Worm (Caenorhabditis elegans) whole organism, mixed stage, embryonic: ENCODE results near the gene C52E4.12.

Experiments
- M03D4.4 ChIP-seq: sonication (generic microtip); optimal IDR thresholded peaks from 2 replicates; lab custom pipeline; 2017; ENCODE audit warnings: mild to moderate bottlenecking, missing genetic modification characterization, missing compliant biosample characterization
- bed-3 ChIP-seq: fragments of 200-800 bp; sonication (Bioruptor generic); optimal IDR thresholded peaks from 3 replicates; lab custom pipeline; 2018; ENCODE audit warnings: mild to moderate bottlenecking, missing genetic modification characterization, moderate library complexity, missing compliant biosample characterization
- blmp-1 ChIP-seq: fragments of 150-350 bp; optimal IDR thresholded peaks from 2 replicates; lab custom pipeline; 2014; ENCODE audit warnings: missing biosample characterization, missing genetic modification characterization
- ceh-43 ChIP-seq: fragments of 200-800 bp; sonication (Bioruptor generic); optimal IDR thresholded peaks from 2 replicates; lab custom pipeline; 2018; ENCODE audit warnings: mild to moderate bottlenecking, missing genetic modification characterization, moderate library complexity, missing compliant biosample characterization
- ces-1 ChIP-seq: fragments of 150-350 bp; optimal IDR thresholded peaks from 2 replicates; lab custom pipeline; 2014; ENCODE audit warnings: missing biosample characterization, missing genetic modification reagents, missing genetic modification characterization
- cnd-1 ChIP-seq: fragments of 200-800 bp; sonication (Bioruptor generic); optimal IDR thresholded peaks from 2 replicates; lab custom pipeline; 2018; ENCODE audit warnings: mild to moderate bottlenecking, missing genetic modification characterization, missing compliant biosample characterization
- drap-1 ChIP-seq: fragments of 200-800 bp; sonication (Bioruptor generic); optimal IDR thresholded peaks from 3 replicates; lab custom pipeline; 2018; ENCODE audit warnings: mild to moderate bottlenecking, missing genetic modification characterization, missing compliant biosample characterization
- elt-1 ChIP-seq: sonication (generic microtip); optimal IDR thresholded peaks from 2 replicates; lab custom pipeline; 2017; ENCODE audit warnings: missing genetic modification characterization, mild to moderate bottlenecking, missing compliant biosample characterization, antibody characterized with exemption, moderate library complexity, borderline replicate concordance; ENCODE audit not compliant: insufficient read depth
- elt-3 ChIP-seq: fragments of 150-350 bp; optimal IDR thresholded peaks from 2 replicates; lab custom pipeline; 2014; ENCODE audit warnings: missing biosample characterization, missing genetic modification characterization
- flh-1 ChIP-seq: fragments of 200-800 bp; sonication (Bioruptor generic); optimal IDR thresholded peaks from 2 replicates; lab custom pipeline; 2018; ENCODE audit warnings: mild to moderate bottlenecking, missing genetic modification characterization, moderate library complexity, missing compliant biosample characterization
- ham-2 ChIP-seq: fragments of 200-800 bp; sonication (Bioruptor generic); optimal IDR thresholded peaks from 2 replicates; lab custom pipeline; 2018; ENCODE audit warnings: mild to moderate bottlenecking, missing genetic modification characterization, missing compliant biosample characterization
- hlh-1 ChIP-seq: fragments of 150-350 bp; optimal IDR thresholded peaks from 2 replicates; lab custom pipeline; 2014; ENCODE audit warnings: missing biosample characterization, missing genetic modification reagents, missing genetic modification characterization
- lin-13 ChIP-seq: fragments of 150-350 bp; optimal IDR thresholded peaks from 2 replicates; lab custom pipeline; 2014; ENCODE audit warnings: missing biosample characterization, missing genetic modification characterization
- lin-32 ChIP-seq: fragments of 200-800 bp; sonication (Bioruptor generic); optimal IDR thresholded peaks from 2 replicates; lab custom pipeline; 2018; ENCODE audit warnings: mild to moderate bottlenecking, missing genetic modification characterization, missing compliant biosample characterization
- lsy-2 ChIP-seq: fragments of 150-350 bp; optimal IDR thresholded peaks from 2 replicates; lab custom pipeline; 2014; ENCODE audit warnings: missing biosample characterization, missing genetic modification characterization
- mab-5 ChIP-seq: fragments of 150-350 bp; optimal IDR thresholded peaks from 2 replicates; lab custom pipeline; 2014; ENCODE audit warnings: missing biosample characterization, missing genetic modification characterization
- mep-1 ChIP-seq: fragments of 150-350 bp; optimal IDR thresholded peaks from 2 replicates; lab custom pipeline; 2017; ENCODE audit warnings: missing biosample characterization, missing genetic modification reagents, missing genetic modification characterization, inconsistent platforms
- mls-2 ChIP-seq: sonication (generic microtip); optimal IDR thresholded peaks from 2 replicates; lab custom pipeline; 2016; ENCODE audit warnings: mild to moderate bottlenecking, missing genetic modification characterization, moderate library complexity, missing compliant biosample characterization
- nhr-2 ChIP-seq: fragments of 150-350 bp; optimal IDR thresholded peaks from 2 replicates; lab custom pipeline; 2014; ENCODE audit warnings: missing biosample characterization, missing genetic modification characterization
- nhr-237 ChIP-seq: fragments of 150-350 bp; optimal IDR thresholded peaks from 2 replicates; lab custom pipeline; 2014; ENCODE audit warnings: missing biosample characterization, missing genetic modification characterization
- nhr-28 ChIP-seq: fragments of 150-350 bp; optimal IDR thresholded peaks from 2 replicates; lab custom pipeline; 2014; ENCODE audit warnings: missing biosample characterization, missing genetic modification characterization
- nhr-76 ChIP-seq: sonication (generic microtip); optimal IDR thresholded peaks from 2 replicates; lab custom pipeline; 2017; ENCODE audit warnings: missing biosample characterization, missing genetic modification characterization
- sem-2 ChIP-seq: fragments of 200-800 bp; sonication (Bioruptor generic); optimal IDR thresholded peaks from 2 replicates; lab custom pipeline; 2018; ENCODE audit warnings: mild to moderate bottlenecking, missing genetic modification characterization, missing compliant biosample characterization
- snpc-4 ChIP-seq: fragments of 150-350 bp; optimal IDR thresholded peaks from 2 replicates; lab custom pipeline; 2014; ENCODE audit warnings: missing biosample characterization, missing genetic modification characterization
- sptf-1 ChIP-seq: sonication (generic microtip); optimal IDR thresholded peaks from 2 replicates; lab custom pipeline; 2017; ENCODE audit warnings: mild to moderate bottlenecking, missing genetic modification characterization, moderate library complexity, missing compliant biosample characterization
- tbx-8 ChIP-seq: fragments of 200-800 bp; sonication (Bioruptor generic); optimal IDR thresholded peaks from 2 replicates; lab custom pipeline; 2018; ENCODE audit warnings: mild to moderate bottlenecking, missing genetic modification characterization, moderate library complexity, missing compliant biosample characterization
- unc-120 ChIP-seq: sonication (generic microtip); optimal IDR thresholded peaks from 2 replicates; lab custom pipeline; 2017; ENCODE audit warnings: missing genetic modification characterization, missing compliant biosample characterization; ENCODE audit not compliant: poor library complexity, severe bottlenecking
- unc-39 ChIP-seq: fragments of 150-350 bp; optimal IDR thresholded peaks from 2 replicates; lab custom pipeline; 2014; ENCODE audit warnings: missing biosample characterization, missing genetic modification characterization
- unc-62 ChIP-seq: fragments of 150-350 bp; optimal IDR thresholded peaks from 2 replicates; lab custom pipeline; 2014; ENCODE audit warnings: missing biosample characterization, missing genetic modification reagents, missing genetic modification characterization
- zip-8 ChIP-seq: fragments of 150-350 bp; optimal IDR thresholded peaks from 2 replicates; lab custom pipeline; 2014; ENCODE audit warnings: missing biosample characterization, missing genetic modification characterization
- ztf-11 ChIP-seq: fragments of 150-350 bp; optimal IDR thresholded peaks from 2 replicates; lab custom pipeline; 2014; ENCODE audit warnings: missing biosample characterization, missing genetic modification characterization

C52E4.12 gene

DNA sequence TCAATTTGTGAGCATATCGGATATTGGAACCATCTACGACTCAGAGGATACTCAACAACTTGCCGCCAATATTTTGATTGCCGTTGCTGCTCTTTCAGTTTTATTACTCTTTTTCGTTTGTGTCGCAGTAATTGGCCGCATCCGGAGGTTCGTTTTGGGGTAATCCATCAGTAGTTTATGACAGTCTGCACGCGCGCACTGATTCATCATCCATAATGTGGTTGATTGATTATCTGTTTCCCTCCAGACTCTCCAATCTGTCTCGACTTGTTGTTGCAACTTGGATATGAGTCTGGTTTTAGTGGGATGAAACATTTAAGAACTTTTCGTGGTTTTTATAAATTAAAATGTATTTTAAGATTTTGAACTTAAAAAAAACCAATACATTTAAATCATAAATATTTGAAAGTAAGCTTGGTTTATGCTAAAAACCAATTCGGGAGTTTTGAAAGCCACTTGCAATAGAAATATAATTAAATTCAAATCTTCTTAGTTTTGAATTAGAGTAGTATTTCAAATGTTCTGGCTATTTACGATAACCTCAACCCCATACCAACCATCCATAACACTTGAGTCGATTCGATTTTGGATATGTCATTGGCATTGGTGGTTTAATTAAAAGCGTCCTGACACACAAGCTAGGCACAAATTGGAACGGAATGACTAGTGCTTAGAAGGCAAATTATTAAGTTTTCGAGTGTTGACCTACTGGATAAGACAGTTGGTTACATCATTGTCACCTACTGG lies 35.7 kb upstream of the C52E4.12 start:
- TF ChIP-seq ces-1 (GFP tag; lab: Kevin White, UChicago) = peak; percentile 63
- peak; percentile 62 for TF ChIP-seq unc-62 (GFP tag; lab: Kevin White, UChicago)
- TF ChIP-seq blmp-1 (tag; lab: Kevin White, UChicago) = no peak
- TF ChIP-seq nhr-2 (tag; lab: Kevin White, UChicago) = no peak

- peak; percentile 48 for TF ChIP-seq cnd-1 (tag; lab: Kevin White, UChicago)
- no peak for TF ChIP-seq nhr-237
- TF ChIP-seq lsy-2 (tag; lab: Kevin White, UChicago) = no peak
- TF ChIP-seq sptf-1 (tag; lab: Kevin White, UChicago) = peak; percentile 19
- no peak for TF ChIP-seq lin-32 (GFP tag; lab: Kevin White, UChicago)
- peak; percentile 84 for TF ChIP-seq nhr-2 (tag; lab: Kevin White, UChicago)
- no peak for TF ChIP-seq unc-39
- TF ChIP-seq unc-62 (GFP tag; lab: Kevin White, UChicago) = peak; percentile 36
- no peak for TF ChIP-seq ceh-43
- TF ChIP-seq nhr-76 (tag; lab: Kevin White, UChicago) = no peak
- no peak for TF ChIP-seq lin-13 (tag; lab: Kevin White, UChicago)
- no peak for TF ChIP-seq ztf-11
- TF ChIP-seq unc-120 (tag; lab: Kevin White, UChicago) = no peak
- TF ChIP-seq mab-5 (tag; lab: Kevin White, UChicago) = no peak
- peak; percentile 59 for TF ChIP-seq ces-1 (GFP tag; lab: Kevin White, UChicago)
- no peak for TF ChIP-seq M03D4.4
- TF ChIP-seq snpc-4 (tag; lab: Kevin White, UChicago) = no peak
Measured at ce11 chrV:11960831-11961190, 35.2 kb upstream of the C52E4.12 start.

DNA sequence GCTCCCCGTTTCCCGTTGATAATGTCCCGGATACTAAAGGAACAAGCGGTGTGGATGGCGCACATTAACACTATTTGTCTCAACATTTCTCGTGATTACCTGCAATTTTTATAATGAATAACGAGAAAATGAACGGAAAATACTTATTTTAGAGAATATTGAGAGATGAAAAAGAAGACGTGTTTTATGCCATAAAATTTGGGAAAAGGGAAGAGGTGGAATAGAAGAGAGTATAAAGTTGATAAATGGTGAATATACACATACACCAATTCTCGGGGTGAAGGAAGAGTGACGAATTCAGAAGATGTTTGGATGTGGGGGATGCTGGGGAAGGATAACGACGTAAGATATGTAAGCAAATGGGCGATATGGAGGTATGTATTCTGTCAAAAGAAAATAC lies 31.2 kb upstream of the C52E4.12 start, which contains the start of gene F58H1.7:
Gene F58H1.7 (minus strand): TSS at position 101 of the 400 bp plus-strand sequence.
- TF ChIP-seq snpc-4 (tag; lab: Kevin White, UChicago) = no peak
- TF ChIP-seq ham-2 (GFP tag; lab: Kevin White, UChicago) = no peak
- no peak for TF ChIP-seq tbx-8 (GFP tag; lab: Kevin White, UChicago)
- TF ChIP-seq ztf-11 = no peak
- no peak for TF ChIP-seq unc-39
- no peak for TF ChIP-seq flh-1 (GFP tag; lab: Kevin White, UChicago)
- TF ChIP-seq hlh-1 = no peak
- TF ChIP-seq unc-120 (tag; lab: Kevin White, UChicago) = no peak
- TF ChIP-seq elt-1 = no peak
- no peak for TF ChIP-seq sem-2 (GFP tag; lab: Kevin White, UChicago)
- TF ChIP-seq lsy-2 (tag; lab: Kevin White, UChicago) = no peak
- no peak for TF ChIP-seq bed-3 (GFP tag; lab: Kevin White, UChicago)

DNA sequence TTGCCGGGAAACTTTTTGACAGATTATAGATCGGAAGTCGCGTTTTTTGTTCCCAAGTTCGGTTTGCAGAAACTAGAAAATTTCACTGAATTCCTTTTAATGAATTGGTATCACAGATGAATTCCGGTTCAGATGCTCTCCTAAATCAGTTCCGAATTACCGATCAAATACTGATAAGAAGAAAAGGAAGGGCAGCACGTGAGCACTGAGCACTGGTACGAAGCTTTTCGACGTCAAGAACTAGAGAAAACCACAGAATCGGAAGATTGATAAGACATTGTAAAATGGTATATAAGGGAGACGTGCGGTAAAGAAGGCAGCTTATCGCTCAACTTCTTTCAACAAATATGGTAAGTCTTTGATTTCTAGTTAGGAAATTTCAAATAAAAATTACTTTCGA lies 20.7 kb upstream of the C52E4.12 start, which contains the start of gene cpr-1:
Gene cpr-1 (plus strand): TSS at position 319 of the 400 bp plus-strand sequence.
- TF ChIP-seq ces-1 (GFP tag; lab: Kevin White, UChicago) (no peak), cnd-1 (tag; lab: Kevin White, UChicago) (no peak)

DNA sequence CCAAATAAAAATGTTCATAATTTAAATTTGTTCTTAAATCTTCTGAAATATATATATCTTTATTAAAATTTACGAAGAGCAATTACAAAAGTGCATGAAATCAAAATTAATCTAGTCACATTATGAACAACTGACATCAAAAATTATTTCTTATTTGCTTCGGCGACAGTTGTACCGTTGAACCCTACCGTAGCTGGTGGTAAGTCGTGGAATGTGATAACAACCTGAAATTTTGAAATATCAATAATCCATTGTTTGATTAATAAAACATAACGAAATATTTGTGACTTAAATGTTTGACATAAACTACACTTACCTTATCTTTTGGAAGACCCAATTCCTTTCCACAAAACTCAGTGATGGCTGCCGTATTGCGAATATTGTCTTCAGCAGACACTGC lies 19.2 kb upstream of the C52E4.12 start:
- TF ChIP-seq mls-2 (no peak), M03D4.4 (no peak), unc-39 (no peak), ham-2 (GFP tag; lab: Kevin White, UChicago) (no peak), nhr-237 (no peak), nhr-2 (tag; lab: Kevin White, UChicago) (no peak), zip-8 (no peak), lin-32 (GFP tag; lab: Kevin White, UChicago) (no peak), sem-2 (GFP tag; lab: Kevin White, UChicago) (no peak), snpc-4 (tag; lab: Kevin White, UChicago) (no peak), drap-1 (GFP tag; lab: Kevin White, UChicago) (no peak), lsy-2 (tag; lab: Kevin White, UChicago) (no peak), flh-1 (GFP tag; lab: Kevin White, UChicago) (no peak), lin-13 (tag; lab: Kevin White, UChicago) (no peak), elt-3 (tag; lab: Kevin White, UChicago) (no peak), mab-5 (tag; lab: Kevin White, UChicago) (no peak), mep-1 (tag; lab: Kevin White, UChicago) (no peak), cnd-1 (tag; lab: Kevin White, UChicago) (no peak), nhr-28 (no peak), bed-3 (GFP tag; lab: Kevin White, UChicago) (no peak)
